Fruit fly (Drosophila melanogaster): Measurements from ENCODE around the gene CG13667.

- TF ChIP-seq usp (GFP tag; optimal IDR thresholded peaks at IDR 0.05), result no peak
- TF ChIP-seq psq (optimal IDR thresholded peaks at IDR 0.05), result no peak
- TF ChIP-seq CG8478 (optimal IDR thresholded peaks at IDR 0.05), result no peak
These were observed 47.1 kb upstream of the CG13667 start for dm6 chr3L:8358138-8358537.

Data from whole organism.